Worm (Caenorhabditis elegans): ENCODE data around the gene pax-2.
A peak's percentile ranks its signal among the peaks of the same experiment; 100 is the strongest.

pax-2 gene

ce11 chrIV:4176659-4177058 lies 27.5 kb downstream of the pax-2 start (continued):
- TF ChIP-seq F22D6.2 (tag; optimal IDR thresholded peaks at IDR 0.05) = no peak
- no peak for TF ChIP-seq B0035.1 (tag; optimal IDR thresholded peaks at IDR 0.05)
- TF ChIP-seq nfya-2 (GFP tag; IDR thresholded peaks at IDR 0.05) = no peak

ce11 chrIV:4176088-4176487 lies 28.1 kb downstream of the pax-2 start, which contains the start of gene dnj-15:
TSS of gene dnj-15 (plus strand) at chrIV:4176388.
- TF ChIP-seq efl-1 (GFP tag; optimal IDR thresholded peaks at IDR 0.05) (no peak), F33H1.4 (GFP tag; IDR thresholded peaks at IDR 0.05) (no peak), ceh-100 (GFP tag; IDR thresholded peaks at IDR 0.05) (no peak), zfh-2 (GFP tag; conservative IDR thresholded peaks at IDR 0.05) (no peak), B0336.3 (GFP tag; IDR thresholded peaks at IDR 0.05) (no peak), hsf-1 (GFP tag; IDR thresholded peaks at IDR 0.05) (no peak)

- no peak for TF ChIP-seq lin-40 (tag; optimal IDR thresholded peaks at IDR 0.05)
Measured at ce11 chrIV:4173789-4174188, 30.4 kb downstream of the pax-2 start, which contains the start of gene rnp-3. TSS of gene rnp-3 (plus strand) at chrIV:4174089.

- no peak for TF ChIP-seq die-1 (tag; optimal IDR thresholded peaks at IDR 0.05)
- no peak for TF ChIP-seq dpff-1 (tag; optimal IDR thresholded peaks at IDR 0.05)
- no peak for TF ChIP-seq C06A6.2 (GFP tag; conservative IDR thresholded peaks at IDR 0.05)
- no peak for TF ChIP-seq snpc-1.3 (tag; optimal IDR thresholded peaks at IDR 0.05; ENCODE audit: insufficient read depth)
- TF ChIP-seq rcor-1 (GFP tag; IDR thresholded peaks at IDR 0.05) = no peak
- TF ChIP-seq madf-3 (GFP tag; IDR thresholded peaks at IDR 0.05) = no peak
- TF ChIP-seq ztf-25 (GFP tag; IDR thresholded peaks at IDR 0.05) = no peak
- no peak for TF ChIP-seq nhr-27 (tag; optimal IDR thresholded peaks at IDR 0.05)
- TF ChIP-seq aptf-2 (GFP tag; conservative IDR thresholded peaks at IDR 0.05) = no peak
- no peak for TF ChIP-seq nhr-120 (GFP tag; IDR thresholded peaks at IDR 0.05)
- TF ChIP-seq mes-4 (tag; optimal IDR thresholded peaks at IDR 0.05) = no peak
- no peak for TF ChIP-seq madf-8 (GFP tag; conservative IDR thresholded peaks at IDR 0.05)
- TF ChIP-seq T07F8.4 (tag; optimal IDR thresholded peaks at IDR 0.05) = no peak
Measured at ce11 chrIV:4172242-4172641, 31.9 kb downstream of the pax-2 start.

- TF ChIP-seq D2030.7 (GFP tag; IDR thresholded peaks at IDR 0.05) (no peak), akir-1 (GFP tag; optimal IDR thresholded peaks at IDR 0.05) (no peak), F22D6.2 (tag; optimal IDR thresholded peaks at IDR 0.05) (no peak), ztf-26 (tag; optimal IDR thresholded peaks at IDR 0.05) (no peak), sdz-38 (tag; optimal IDR thresholded peaks at IDR 0.05) (no peak), F49E8.2 (tag; optimal IDR thresholded peaks at IDR 0.05; ENCODE audit: insufficient read depth) (no peak), lsy-27 (tag; optimal IDR thresholded peaks at IDR 0.05; ENCODE audit: borderline replicate concordance, insufficient read depth) (no peak), ZK185.1 (tag; optimal IDR thresholded peaks at IDR 0.05; ENCODE audit: poor library complexity, severe bottlenecking) (no peak), ztf-22 (GFP tag; optimal IDR thresholded peaks at IDR 0.05) (no peak), hsf-1 (GFP tag; IDR thresholded peaks at IDR 0.05) (no peak), fkh-3 (tag; optimal IDR thresholded peaks at IDR 0.05) (no peak), hmg-20 (GFP tag; IDR thresholded peaks at IDR 0.05) (no peak), F33H1.4 (GFP tag; IDR thresholded peaks at IDR 0.05) (0 out of 2 replicates have a peak, but pooled peaks have one; percentile 18), pbrm-1 (GFP tag; IDR thresholded peaks at IDR 0.05) (no peak), B0336.3 (GFP tag; IDR thresholded peaks at IDR 0.05) (no peak), ztf-25 (GFP tag; IDR thresholded peaks at IDR 0.05) (no peak), bed-2 (GFP tag; IDR thresholded peaks at IDR 0.05) (0 out of 2 replicates have a peak, but pooled peaks have one; percentile 32), snpc-4 (GFP tag; optimal IDR thresholded peaks at IDR 0.05) (no peak), snpc-4 (tag; optimal IDR thresholded peaks at IDR 0.05) (peak in 1 of 4 experiments; percentile 3), ceh-100 (GFP tag; IDR thresholded peaks at IDR 0.05) (no peak), egl-18 (GFP tag; IDR thresholded peaks at IDR 0.05) (no peak), xnd-1 (tag; optimal IDR thresholded peaks at IDR 0.05) (no peak), mcd-1 (GFP tag; IDR thresholded peaks at IDR 0.05) (peak; percentile 89), nhr-90 (tag; optimal IDR thresholded peaks at IDR 0.05) (no peak)
Measured at ce11 chrIV:4171531-4172163, 32.5 kb downstream of the pax-2 start, which contains the start of the genes K08D10.13 and rnp-2. TSS of gene K08D10.13 (minus strand) at chrIV:4171581. TSS of gene rnp-2 (plus strand) at chrIV:4172076.

Measured in whole organism, young adult.